Worm (Caenorhabditis elegans) whole organism, young adult: ENCODE data around the gene B0222.1.
A peak's percentile ranks its signal among the peaks of the same experiment; 100 is the strongest.

ENCODE experiments used
- ZK185.1 ChIP-seq: sonication (generic microtip); optimal IDR thresholded peaks from 2 replicates; lab custom pipeline; 2016; ENCODE audit warnings: mild to moderate bottlenecking, missing genetic modification characterization, missing compliant biosample characterization; ENCODE audit not compliant: poor library complexity, severe bottlenecking
- dox-1 ChIP-seq: fragments of 200-800 bp; sonication (Bioruptor generic); IDR thresholded peaks from 2 replicates; pipeline ENCODE4 v1.3.6; 2022; ENCODE audit warnings: missing genetic modification reagents, missing genetic modification characterization, missing compliant biosample characterization
- snpc-4 ChIP-seq, 5 experiments: fragments of 150-350 bp in 1 of 5; sonication (generic microtip) in 4 of 5; optimal IDR thresholded peaks; 2 replicates each; lab custom pipeline; 2014 to 2018; ENCODE audit warnings: missing genetic modification characterization in 5 of 5, missing biosample characterization in 3 of 5, antibody characterized with exemption in 2 of 5, mild to moderate bottlenecking in 2 of 5, missing compliant biosample characterization in 2 of 5, missing genotype in 2 of 5, moderate library complexity in 2 of 5, missing genetic modification reagents in 1 of 5

ce11 chrV:9095613-9096317 is 38.3 kb upstream of the B0222.1 start, which contains the start of gene F21C10.10:
- TF ChIP-seq dox-1 (GFP tag; lab: Robert Waterston, UW) (peak; percentile 78), ZK185.1 (tag; lab: Kevin White, UChicago) (peak; percentile 69), snpc-4 (GFP tag; optimal IDR thresholded peaks at IDR 0.05; lab: Kevin White, UChicago) (no peak), snpc-4 (tag; optimal IDR thresholded peaks at IDR 0.05; lab: Kevin White, UChicago) (peak in 2 of 4 experiments; percentile 22 to 48)
